Worm (Caenorhabditis elegans): ENCODE results near the gene dve-1.

DNA sequence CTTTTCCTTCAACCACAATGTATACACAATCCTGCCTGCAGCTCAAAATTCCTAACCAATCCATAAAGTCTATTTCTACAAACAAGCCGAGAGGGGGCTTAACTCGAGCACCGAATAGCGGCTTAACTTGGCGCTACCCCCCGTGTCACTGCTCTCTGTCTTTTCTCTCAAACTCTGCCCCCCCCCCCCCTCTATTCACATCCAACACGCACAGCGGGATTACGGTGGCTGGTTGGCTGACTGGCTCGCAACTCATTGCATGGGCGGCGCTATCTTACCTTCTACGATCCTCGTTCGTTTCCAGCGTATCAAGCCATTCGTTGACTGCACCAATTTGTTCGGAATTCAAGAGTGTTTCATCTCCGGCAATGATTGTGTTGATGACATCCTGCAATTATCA is 2.0 kb downstream of the dve-1 start:
- TF ChIP-seq ceh-16 (tag; optimal IDR thresholded peaks at IDR 0.05) (no peak), nfya-1 (tag; optimal IDR thresholded peaks at IDR 0.05; ENCODE audit: insufficient read depth) (peak; percentile 69), skn-1 (tag; optimal IDR thresholded peaks at IDR 0.05) (no peak)

Data from whole organism, L3 larva.